Worm (Caenorhabditis elegans): ENCODE data around the gene Y47D3A.14.

DNA sequence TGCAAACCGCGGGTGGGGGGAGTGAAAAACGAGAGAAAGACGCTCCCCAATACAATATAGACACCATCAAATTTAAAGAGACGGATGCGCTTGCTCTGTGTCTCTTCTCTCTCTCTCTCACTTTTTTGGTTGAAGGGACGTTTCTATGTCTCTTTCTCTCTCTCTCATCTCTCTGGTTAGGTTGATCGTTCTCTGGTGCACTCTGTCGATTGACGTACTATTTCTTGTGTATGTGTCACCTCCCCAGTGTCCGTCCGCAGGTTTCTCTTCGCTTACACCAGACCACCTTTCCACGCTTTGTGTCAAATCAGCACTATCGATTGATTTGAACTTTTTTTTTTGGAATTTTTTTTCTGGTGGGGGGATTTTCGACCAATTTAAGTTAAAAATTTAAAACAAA, 6.8 kb upstream of the Y47D3A.14 start:
- TF ChIP-seq nhr-11 (tag; optimal IDR thresholded peaks at IDR 0.05) (peak; percentile 14), lsy-2 (tag; optimal IDR thresholded peaks at IDR 0.05) (peak; percentile 30 to 74), R02D3.7 (tag; optimal IDR thresholded peaks at IDR 0.05) (no peak), zip-11 (GFP tag; IDR thresholded peaks at IDR 0.05) (no peak), nhr-25 (tag; optimal IDR thresholded peaks at IDR 0.05; ENCODE audit: borderline replicate concordance, insufficient read depth) (peak; percentile 43), fkh-10 (GFP tag; optimal IDR thresholded peaks at IDR 0.05) (no peak), madf-5 (GFP tag; IDR thresholded peaks at IDR 0.05) (no peak), snpc-4 (tag; optimal IDR thresholded peaks at IDR 0.05) (no peak), nhr-237 (tag; optimal IDR thresholded peaks at IDR 0.05) (no peak)
